Worm (Caenorhabditis elegans) whole organism, early embryonic: ENCODE results near the gene rpoa-12.

Experiments
- ama-1 ChIP-seq: fragments of 150-350 bp; optimal IDR thresholded peaks from 2 replicates; lab custom pipeline; 2014
- flt-1 ChIP-seq: fragments of 200-800 bp; sonication (Bioruptor generic); IDR thresholded peaks from 2 replicates; pipeline ENCODE4 v1.3.6; 2022; ENCODE audit warnings: missing genetic modification characterization, missing compliant biosample characterization
- hmg-4 ChIP-seq: fragments of 200-800 bp; sonication (Bioruptor generic); optimal IDR thresholded peaks from 2 replicates; lab custom pipeline; 2018; ENCODE audit warnings: mild to moderate bottlenecking, missing genetic modification characterization, missing compliant biosample characterization
- pes-1 ChIP-seq: fragments of 200-800 bp; sonication (Bioruptor generic); IDR thresholded peaks from 2 replicates; pipeline ENCODE4 v1.3.6; 2022; ENCODE audit warnings: missing genetic modification reagents, missing genetic modification characterization, missing compliant biosample characterization
- tbx-11 ChIP-seq: fragments of 200-800 bp; sonication (Bioruptor generic); IDR thresholded peaks from 2 replicates; pipeline ENCODE4 v1.3.6; 2022; ENCODE audit warnings: missing genetic modification characterization, missing compliant biosample characterization

ce11 chrV:14428865-14429264 lies 5.8 kb upstream of the rpoa-12 start, which contains the start of gene F23B12.1:
- TF ChIP-seq pes-1 (GFP tag; lab: Robert Waterston, UW) = no peak
- no peak for TF ChIP-seq ama-1 (lab: Kevin White, UChicago)
- TF ChIP-seq flt-1 (GFP tag; lab: Robert Waterston, UW) = no peak
- TF ChIP-seq tbx-11 (GFP tag; lab: Robert Waterston, UW) = no peak
- no peak for TF ChIP-seq hmg-4 (GFP tag; lab: Kevin White, UChicago)
